Fruit fly (Drosophila melanogaster) whole organism, embryonic: ENCODE results near the gene Ets97D.
A peak's percentile ranks its signal among the peaks of the same experiment; 100 is the strongest.

Experiments used
- Atf6 ChIP-seq: fragments of 200-800 bp; sonication (Bioruptor generic); IDR thresholded peaks from 2 replicates; pipeline ENCODE4 v1.3.6; 2022; ENCODE audit warnings: missing biosample characterization, missing genetic modification characterization
- Bdp1 ChIP-seq: fragments of 200-800 bp; sonication (Bioruptor generic); optimal IDR thresholded peaks from 3 replicates; lab custom pipeline; 2016; ENCODE audit warnings: missing biosample characterization, missing genetic modification characterization
- CG10147 ChIP-seq: fragments of 200-800 bp; sonication (Bioruptor generic); optimal IDR thresholded peaks from 2 replicates; lab custom pipeline; 2019; ENCODE audit warnings: missing biosample characterization, mild to moderate bottlenecking, missing genetic modification characterization, moderate library complexity
- CG11085 ChIP-seq: fragments of 200-800 bp; sonication (Bioruptor generic); IDR thresholded peaks from 2 replicates; pipeline ENCODE4 v1.3.6; 2022; ENCODE audit warnings: missing biosample characterization, missing genetic modification characterization
- CG12659 ChIP-seq: fragments of 200-800 bp; sonication (Bioruptor generic); optimal IDR thresholded peaks from 3 replicates; lab custom pipeline; 2017; ENCODE audit warnings: mild to moderate bottlenecking, missing biosample characterization, missing genetic modification reagents, missing genetic modification characterization
- CG14014 ChIP-seq: fragments of 200-800 bp; sonication (Bioruptor generic); IDR thresholded peaks from 2 replicates; pipeline ENCODE4 v1.3.6; 2022; ENCODE audit warnings: missing biosample characterization, missing genetic modification characterization
- CG16779 ChIP-seq: fragments of 200-800 bp; sonication (Bioruptor generic); IDR thresholded peaks from 2 replicates; pipeline ENCODE4 v1.3.6; 2022; ENCODE audit warnings: missing biosample characterization, missing genetic modification characterization
- CG1792 ChIP-seq: fragments of 200-800 bp; sonication (Bioruptor generic); optimal IDR thresholded peaks from 2 replicates; lab custom pipeline; 2016; ENCODE audit warnings: missing biosample characterization, missing genetic modification characterization
- CG18599 ChIP-seq: fragments of 200-800 bp; sonication (Bioruptor generic); optimal IDR thresholded peaks from 3 replicates; lab custom pipeline; 2017; ENCODE audit warnings: missing biosample characterization, missing genetic modification characterization, mild to moderate bottlenecking, moderate library complexity, missing genetic modification reagents
- CG2116 ChIP-seq: fragments of 200-800 bp; sonication (Bioruptor generic); optimal IDR thresholded peaks from 3 replicates; lab custom pipeline; 2018; ENCODE audit warnings: missing biosample characterization, mild to moderate bottlenecking, missing genetic modification characterization
- CG2678 ChIP-seq: fragments of 200-800 bp; sonication (Bioruptor generic); optimal IDR thresholded peaks from 3 replicates; lab custom pipeline; 2019; ENCODE audit warnings: missing biosample characterization, mild to moderate bottlenecking, missing genetic modification characterization, moderate library complexity
- CG3847 ChIP-seq: fragments of 200-800 bp; sonication (Bioruptor generic); IDR thresholded peaks from 2 replicates; pipeline ENCODE4 v1.3.6; 2022; ENCODE audit warnings: missing biosample characterization, missing genetic modification characterization
- CG6765 ChIP-seq: fragments of 200-800 bp; sonication (Bioruptor generic); optimal IDR thresholded peaks from 3 replicates; lab custom pipeline; 2017; ENCODE audit warnings: missing biosample characterization, mild to moderate bottlenecking, missing genetic modification characterization
- CG6813 ChIP-seq: fragments of 200-800 bp; sonication (Bioruptor generic); optimal IDR thresholded peaks from 2 replicates; lab custom pipeline; 2017; ENCODE audit warnings: missing biosample characterization, missing genetic modification characterization, mild to moderate bottlenecking, moderate library complexity, missing genetic modification reagents
- CG8924 ChIP-seq: fragments of 200-800 bp; optimal IDR thresholded peaks from 3 replicates; lab custom pipeline; 2019; ENCODE audit warnings: missing biosample characterization, mild to moderate bottlenecking, missing genetic modification characterization, moderate library complexity
- CG9727 ChIP-seq: fragments of 200-800 bp; sonication (Bioruptor generic); optimal IDR thresholded peaks from 3 replicates; lab custom pipeline; 2017; ENCODE audit warnings: missing biosample characterization, mild to moderate bottlenecking, missing genetic modification characterization
- CG9817 ChIP-seq: fragments of 200-800 bp; sonication (Bioruptor generic); optimal IDR thresholded peaks from 2 replicates; lab custom pipeline; 2018; ENCODE audit warnings: missing biosample characterization, mild to moderate bottlenecking, missing genetic modification characterization, moderate library complexity
- D ChIP-seq, 2 experiments: fragments of 200-800 bp in 1 of 2; fragments of >200 bp in 1 of 2; sonication (Bioruptor generic) in 1 of 2; optimal IDR thresholded peaks; 2 replicates in 1 of 2; 3 replicates in 1 of 2; lab custom pipeline; 2017; ENCODE audit warnings: mild to moderate bottlenecking in 1 of 2, missing biosample characterization in 1 of 2, missing genetic modification characterization in 1 of 2, missing genetic modification reagents in 1 of 2
- Drgx ChIP-seq: fragments of 200-800 bp; sonication (Bioruptor generic); IDR thresholded peaks from 2 replicates; pipeline ENCODE4 v1.3.6; 2022; ENCODE audit warnings: missing biosample characterization, missing genetic modification characterization
- Ets65A ChIP-seq: fragments of 200-800 bp; sonication (Bioruptor generic); peaks from one replicate; lab custom pipeline; 2016; ENCODE audit warnings: missing biosample characterization, missing genetic modification characterization
- H15 ChIP-seq: fragments of 200-800 bp; sonication (Bioruptor generic); IDR thresholded peaks from 3 replicates; pipeline ENCODE4 v1.3.6; 2022; ENCODE audit warnings: missing biosample characterization, missing genetic modification characterization
- Hr78 ChIP-seq, 2 experiments: fragments of 200-800 bp in 1 of 2; fragments of >200 bp in 1 of 2; sonication (Bioruptor generic) in 1 of 2; optimal IDR thresholded peaks; 2 replicates each; lab custom pipeline; 2017 to 2019; ENCODE audit warnings: missing biosample characterization in 2 of 2, missing genetic modification characterization in 2 of 2, mild to moderate bottlenecking in 1 of 2, moderate library complexity in 1 of 2
- MBD-R2 ChIP-seq: fragments of 200-800 bp; sonication (Bioruptor generic); IDR thresholded peaks from 2 replicates; pipeline ENCODE4 v1.3.6; 2022; ENCODE audit warnings: missing biosample characterization, missing genetic modification characterization
- Meics ChIP-seq: fragments of 200-800 bp; sonication (Bioruptor generic); optimal IDR thresholded peaks from 2 replicates; lab custom pipeline; 2017; ENCODE audit warnings: missing biosample characterization, mild to moderate bottlenecking, missing genetic modification characterization
- Nf-YC ChIP-seq: fragments of 200-800 bp; optimal IDR thresholded peaks from 3 replicates; lab custom pipeline; 2019; ENCODE audit warnings: missing biosample characterization, mild to moderate bottlenecking, missing genetic modification characterization, moderate library complexity
- Optix ChIP-seq: fragments of 200-800 bp; sonication (Bioruptor generic); IDR thresholded peaks from 3 replicates; pipeline ENCODE4 v1.3.6; 2022; ENCODE audit warnings: missing biosample characterization, missing genetic modification characterization
- Sox100B ChIP-seq: fragments of 200-800 bp; sonication (Bioruptor generic); optimal IDR thresholded peaks from 3 replicates; lab custom pipeline; 2018; ENCODE audit warnings: missing biosample characterization, mild to moderate bottlenecking, missing genetic modification characterization
- Ssrp ChIP-seq: fragments of 200-800 bp; sonication (Bioruptor generic); optimal IDR thresholded peaks from 2 replicates; lab custom pipeline; 2018; ENCODE audit warnings: missing biosample characterization, mild to moderate bottlenecking, missing genetic modification characterization, moderate library complexity
- Trl ChIP-seq, 3 experiments: fragments of >200 bp in 2 of 3; fragments of 200-800 bp in 1 of 3; sonication (Bioruptor generic) in 1 of 3; optimal IDR thresholded peaks; 2 replicates in 1 of 3; 3 replicates in 2 of 3; lab custom pipeline; 2016 to 2017; ENCODE audit warnings: missing biosample characterization in 1 of 3, missing genetic modification characterization in 1 of 3
- Xbp1 ChIP-seq: fragments of 200-800 bp; sonication (Bioruptor generic); optimal IDR thresholded peaks from 3 replicates; lab custom pipeline; 2016; ENCODE audit warnings: missing biosample characterization, mild to moderate bottlenecking, missing genetic modification characterization
- abd-A ChIP-seq: fragments of 200-800 bp; sonication (Bioruptor generic); optimal IDR thresholded peaks from 3 replicates; lab custom pipeline; 2019; ENCODE audit warnings: missing biosample characterization, mild to moderate bottlenecking, missing genetic modification characterization, moderate library complexity
- ap ChIP-seq: fragments of 200-800 bp; sonication (Bioruptor generic); IDR thresholded peaks from 2 replicates; pipeline ENCODE4 v1.3.6; 2022; ENCODE audit warnings: missing biosample characterization, missing genetic modification characterization
- ase ChIP-seq: fragments of 200-800 bp; sonication (Bioruptor generic); IDR thresholded peaks from 3 replicates; pipeline ENCODE4 v1.3.6; 2022; ENCODE audit warnings: missing biosample characterization, missing genetic modification characterization
- ash1 ChIP-seq: fragments of 200-800 bp; sonication (Bioruptor generic); optimal IDR thresholded peaks from 2 replicates; lab custom pipeline; 2018; ENCODE audit warnings: missing biosample characterization, mild to moderate bottlenecking, missing genetic modification characterization
- az2 ChIP-seq: fragments of 200-800 bp; sonication (Bioruptor generic); optimal IDR thresholded peaks from 3 replicates; lab custom pipeline; 2016; ENCODE audit warnings: missing biosample characterization, missing genetic modification characterization
- chinmo ChIP-seq: fragments of 200-800 bp; sonication (Bioruptor generic); IDR thresholded peaks from 4 replicates; pipeline ENCODE4 v1.3.6; 2022; ENCODE audit warnings: missing biosample characterization, missing genetic modification characterization; ENCODE audit not compliant: partially characterized antibody
- chn ChIP-seq: fragments of 200-800 bp; sonication (Bioruptor generic); optimal IDR thresholded peaks from 2 replicates; lab custom pipeline; 2016; ENCODE audit warnings: missing biosample characterization, missing genetic modification characterization
- disco-r ChIP-seq: fragments of 200-800 bp; sonication (Bioruptor generic); optimal IDR thresholded peaks from 2 replicates; lab custom pipeline; 2016; ENCODE audit warnings: missing biosample characterization, missing genetic modification characterization
- ems ChIP-seq: fragments of 200-800 bp; sonication (Bioruptor generic); optimal IDR thresholded peaks from 3 replicates; lab custom pipeline; 2016; ENCODE audit warnings: missing biosample characterization, missing genetic modification characterization
- jigr1 ChIP-seq: fragments of 200-800 bp; sonication (Bioruptor generic); IDR thresholded peaks from 3 replicates; pipeline ENCODE4 v1.3.6; 2022; ENCODE audit warnings: missing biosample characterization, missing genetic modification characterization
- ken ChIP-seq: fragments of 200-800 bp; sonication (Bioruptor generic); IDR thresholded peaks from 3 replicates; pipeline ENCODE4 v1.3.6; 2022; ENCODE audit warnings: missing biosample characterization, missing genetic modification characterization
- lmd ChIP-seq: fragments of 200-800 bp; sonication (Bioruptor generic); IDR thresholded peaks from 2 replicates; pipeline ENCODE4 v1.3.6; 2022; ENCODE audit warnings: missing biosample characterization, missing genetic modification characterization
- lov ChIP-seq, 2 experiments: fragments of 200-800 bp in 1 of 2; fragments of >200 bp in 1 of 2; sonication (Bioruptor generic) in 1 of 2; IDR thresholded peaks in 1 of 2; optimal IDR thresholded peaks in 1 of 2; 2 replicates in 1 of 2; 3 replicates in 1 of 2; pipeline versions ENCODE4 v1.3.6 to Lab custom; 2017 to 2022; ENCODE audit warnings: missing biosample characterization in 1 of 2, missing genetic modification characterization in 1 of 2
- mirr ChIP-seq: fragments of 200-800 bp; sonication (Bioruptor generic); optimal IDR thresholded peaks from 3 replicates; lab custom pipeline; 2018; ENCODE audit warnings: missing biosample characterization, mild to moderate bottlenecking, missing genetic modification characterization
- pzg ChIP-seq: fragments of 200-800 bp; sonication (Bioruptor generic); optimal IDR thresholded peaks from 3 replicates; lab custom pipeline; 2018; ENCODE audit warnings: missing biosample characterization, mild to moderate bottlenecking, missing genetic modification characterization, moderate library complexity
- sima ChIP-seq: fragments of 200-800 bp; sonication (Bioruptor generic); optimal IDR thresholded peaks from 2 replicates; lab custom pipeline; 2016; ENCODE audit warnings: missing biosample characterization, missing genetic modification characterization
- sisA ChIP-seq: fragments of 200-800 bp; sonication (Bioruptor generic); IDR thresholded peaks from 2 replicates; pipeline ENCODE4 v1.3.6; 2022; ENCODE audit warnings: missing biosample characterization, missing genetic modification characterization
- sna ChIP-seq: fragments of 200-800 bp; sonication (Bioruptor generic); IDR thresholded peaks from 2 replicates; pipeline ENCODE4 v1.3.6; 2022; ENCODE audit warnings: missing biosample characterization, missing genetic modification characterization; ENCODE audit not compliant: partially characterized antibody
- toy ChIP-seq: fragments of 200-800 bp; sonication (Bioruptor generic); IDR thresholded peaks from 2 replicates; pipeline ENCODE4 v1.3.6; 2022; ENCODE audit warnings: missing biosample characterization, missing genetic modification characterization

Gene Ets97D

DNA sequence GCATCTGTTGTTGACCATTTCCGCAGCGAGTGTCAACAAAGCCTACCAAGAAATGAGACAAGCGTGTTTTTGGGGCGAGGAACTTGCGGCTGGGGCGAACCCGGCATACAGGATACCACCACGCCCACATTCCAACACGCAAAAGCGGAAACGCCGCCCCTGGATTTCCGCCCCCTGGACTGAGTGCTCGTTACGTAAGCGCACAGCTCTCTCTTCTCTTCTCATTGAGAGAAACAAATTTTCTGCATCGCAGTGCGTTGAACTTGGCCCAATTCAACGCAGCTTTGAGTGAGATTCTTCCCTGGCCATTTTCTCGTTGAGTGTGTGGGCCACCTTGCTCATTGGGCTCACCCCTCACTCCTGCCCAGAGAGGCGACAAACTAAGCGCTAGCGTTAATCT is 47.8 kb upstream of the Ets97D start (continued):
- TF ChIP-seq D (optimal IDR thresholded peaks at IDR 0.05; lab: Kevin White, UChicago) (no peak), D (GFP tag; optimal IDR thresholded peaks at IDR 0.05; lab: Kevin White, UChicago) (no peak), Ets65A (GFP tag; lab: Kevin White, UChicago) (peak; percentile 81), CG2116 (GFP tag; lab: Kevin White, UChicago) (no peak), chinmo (GFP tag; lab: Robert Waterston, UW) (peak; percentile 80; the same call in 3 of the 4 replicates), jigr1 (GFP tag; lab: Robert Waterston, UW) (no peak), ase (GFP tag; lab: Robert Waterston, UW) (no peak), CG1792 (GFP tag; lab: Kevin White, UChicago) (no peak), lmd (GFP tag; lab: Robert Waterston, UW) (no peak), CG14014 (GFP tag; lab: Robert Waterston, UW) (peak; percentile 22; the same call in 1 of the 2 replicates), Meics (GFP tag; lab: Kevin White, UChicago) (no peak), ash1 (no peak), sna (GFP tag; lab: Robert Waterston, UW) (0 out of 2 replicates have a peak, but pooled peaks have one; percentile 33), CG18599 (GFP tag; lab: Kevin White, UChicago) (peak; percentile 38), CG10147 (GFP tag; lab: Kevin White, UChicago) (no peak), lov (optimal IDR thresholded peaks at IDR 0.05; lab: Kevin White, UChicago) (no peak), lov (GFP tag; IDR thresholded peaks at IDR 0.05; lab: Robert Waterston, UW) (no peak), MBD-R2 (GFP tag; lab: Robert Waterston, UW) (0 out of 2 replicates have a peak, but pooled peaks have one; percentile 10), disco-r (GFP tag; lab: Kevin White, UChicago) (no peak), CG3847 (GFP tag; lab: Robert Waterston, UW) (0 out of 2 replicates have a peak, but pooled peaks have one; percentile 11), Nf-YC (peak; percentile 21), CG11085 (GFP tag; lab: Robert Waterston, UW) (no peak), abd-A (tag; lab: Kevin White, UChicago) (peak; percentile 66), CG9727 (no peak), sima (GFP tag; lab: Kevin White, UChicago) (no peak), H15 (no peak), pzg (no peak), CG16779 (peak; percentile 66; the same call in 1 of the 2 replicates), Atf6 (GFP tag; lab: Robert Waterston, UW) (peak; percentile 53; the same call in 1 of the 2 replicates), sisA (GFP tag; lab: Robert Waterston, UW) (0 out of 2 replicates have a peak, but pooled peaks have one; percentile 9), Ssrp (no peak), Sox100B (GFP tag; lab: Kevin White, UChicago) (no peak), Bdp1 (GFP tag; lab: Kevin White, UChicago) (no peak), CG8924 (tag; lab: Kevin White, UChicago) (no peak), Drgx (GFP tag; lab: Robert Waterston, UW) (0 out of 2 replicates have a peak, but pooled peaks have one; percentile 10), CG6765 (GFP tag; lab: Kevin White, UChicago) (no peak), CG2678 (no peak), ap (GFP tag; lab: Robert Waterston, UW) (no peak), az2 (GFP tag; lab: Kevin White, UChicago) (no peak), CG12659 (GFP tag; lab: Kevin White, UChicago) (no peak), Optix (0 out of 3 replicates have a peak, but pooled peaks have one; percentile 16), ken (GFP tag; lab: Robert Waterston, UW) (no peak), ems (GFP tag; lab: Kevin White, UChicago) (no peak), Hr78 (GFP tag; optimal IDR thresholded peaks at IDR 0.05; lab: Kevin White, UChicago) (no peak), chn (no peak), Trl (optimal IDR thresholded peaks at IDR 0.05; lab: Kevin White, UChicago) (peak; percentile 31 to 32), Trl (GFP tag; optimal IDR thresholded peaks at IDR 0.05; lab: Kevin White, UChicago) (no peak), CG6813 (GFP tag; lab: Kevin White, UChicago) (no peak), toy (GFP tag; lab: Robert Waterston, UW) (peak; percentile 46; the same call in 1 of the 2 replicates), Xbp1 (GFP tag; lab: Kevin White, UChicago) (no peak), CG9817 (tag; lab: Kevin White, UChicago) (no peak), mirr (GFP tag; lab: Kevin White, UChicago) (peak; percentile 43)
